Worm (Caenorhabditis elegans) whole organism, L4 larva: Measurements from ENCODE around the gene chat-1.
A peak's percentile ranks its signal among the peaks of the same experiment; 100 is the strongest.

Source experiments
- D1046.2 ChIP-seq: fragments of 200-800 bp; sonication (Bioruptor generic); IDR thresholded peaks from 2 replicates; pipeline ENCODE4 v1.3.6; 2022; ENCODE audit warnings: missing genetic modification characterization, missing compliant biosample characterization
- ces-1 ChIP-seq: fragments of 150-350 bp; sonication (generic microtip); optimal IDR thresholded peaks from 4 replicates; lab custom pipeline; 2014; ENCODE audit warnings: missing biosample characterization, missing genetic modification reagents, missing genetic modification characterization
- dve-1 ChIP-seq: sonication (generic microtip); optimal IDR thresholded peaks from 2 replicates; lab custom pipeline; 2017; ENCODE audit warnings: antibody characterized with exemption, mild to moderate bottlenecking, missing genetic modification characterization, missing compliant biosample characterization; ENCODE audit not compliant: insufficient read depth
- nhr-11 ChIP-seq: fragments of 150-350 bp; optimal IDR thresholded peaks from 2 replicates; lab custom pipeline; 2014; ENCODE audit warnings: missing biosample characterization, missing genetic modification characterization
- zag-1 ChIP-seq: fragments of 150-350 bp; optimal IDR thresholded peaks from 2 replicates; lab custom pipeline; 2014; ENCODE audit warnings: missing biosample characterization, missing genetic modification characterization

DNA sequence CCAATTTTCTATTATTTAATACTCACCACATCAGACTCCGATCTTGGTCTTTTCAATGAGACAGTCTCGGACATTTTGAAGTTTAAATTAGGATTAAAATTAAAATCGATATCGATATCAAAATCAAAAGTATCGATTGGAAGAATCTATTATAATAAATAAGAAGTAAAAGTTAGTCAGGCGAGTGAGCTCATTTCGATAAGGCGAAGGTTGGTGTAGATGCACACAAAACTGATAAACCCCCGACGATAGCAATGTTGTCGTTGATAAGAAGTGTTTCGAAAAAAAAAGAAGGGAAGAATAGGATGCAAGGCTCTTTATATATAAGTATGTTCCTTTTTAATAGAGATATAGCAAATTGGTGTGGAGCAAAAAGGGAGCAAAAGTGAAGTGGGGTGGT lies 35.4 kb downstream of the chat-1 start, which contains the start of gene M01H9.4:
- TF ChIP-seq nhr-11 (tag; lab: Kevin White, UChicago) (no peak), dve-1 (tag; lab: Kevin White, UChicago) (peak; percentile 89), ces-1 (GFP tag; lab: Kevin White, UChicago) (no peak), zag-1 (tag; lab: Kevin White, UChicago) (no peak), D1046.2 (GFP tag; lab: Robert Waterston, UW) (no peak)
